Fruit fly (Drosophila melanogaster): ENCODE measurements around the gene CG6999.

The CG6999 gene

DNA sequence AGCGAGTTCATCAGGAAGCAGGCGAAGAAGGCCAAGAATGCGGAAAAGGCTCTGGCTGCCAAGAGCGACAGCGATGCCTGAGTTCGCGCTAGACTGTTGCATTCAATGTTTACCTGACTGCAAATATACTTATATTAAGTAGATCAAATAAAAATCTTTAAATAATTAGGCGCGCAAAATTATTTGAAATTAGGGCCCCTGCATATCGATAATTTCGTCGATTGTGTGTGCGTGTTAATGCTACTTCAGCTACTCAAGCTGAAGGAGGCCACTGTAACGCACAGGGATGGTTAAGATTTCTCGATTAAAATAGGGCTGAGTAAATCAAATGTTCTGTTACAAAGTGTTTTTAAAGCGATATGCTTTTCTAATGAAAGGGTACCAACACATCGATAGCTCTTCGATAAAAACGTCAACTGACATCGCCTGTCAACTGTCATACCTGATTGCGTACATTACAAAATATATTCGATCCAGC lies 1.4 kb upstream of the CG6999 start, which contains the start of gene CG32706 (continued):
- TF ChIP-seq nerfin-2 (GFP tag; IDR thresholded peaks at IDR 0.05; ENCODE audit: partially characterized antibody) (peak; percentile 44; the same call in 1 of the 2 replicates), amos (GFP tag; IDR thresholded peaks at IDR 0.05; ENCODE audit: partially characterized antibody) (peak; percentile 38; the same call in 1 of the 2 replicates), Scr (GFP tag; IDR thresholded peaks at IDR 0.05; ENCODE audit: partially characterized antibody) (peak; percentile 58), hb (GFP tag; IDR thresholded peaks at IDR 0.05; ENCODE audit: partially characterized antibody) (peak; percentile 57; the same call in 2 of the 3 replicates), bbx (GFP tag; IDR thresholded peaks at IDR 0.05; ENCODE audit: partially characterized antibody) (peak; percentile 52; the same call in 1 of the 2 replicates), Opbp (GFP tag; IDR thresholded peaks at IDR 0.05; ENCODE audit: partially characterized antibody) (peak; percentile 54; the same call in 2 of the 3 replicates), unc-4 (GFP tag; IDR thresholded peaks at IDR 0.05; ENCODE audit: partially characterized antibody) (peak; percentile 45; the same call in 1 of the 2 replicates), CG13287 (GFP tag; IDR thresholded peaks at IDR 0.05; ENCODE audit: partially characterized antibody) (peak; percentile 53), CG7963 (GFP tag; IDR thresholded peaks at IDR 0.05; ENCODE audit: partially characterized antibody) (0 out of 3 replicates have a peak, but pooled peaks have one; percentile 43), tna (GFP tag; IDR thresholded peaks at IDR 0.05; ENCODE audit: partially characterized antibody) (peak; percentile 19; the same call in 1 of the 2 replicates)

- TF ChIP-seq usp (GFP tag; optimal IDR thresholded peaks at IDR 0.05) (no peak), Hand (GFP tag; optimal IDR thresholded peaks at IDR 0.05) (peak; percentile 3), da (GFP tag; optimal IDR thresholded peaks at IDR 0.05) (no peak), Tbp (GFP tag; optimal IDR thresholded peaks at IDR 0.05) (no peak), CG17385 (GFP tag; optimal IDR thresholded peaks at IDR 0.05) (no peak), sim (GFP tag; IDR thresholded peaks at IDR 0.05) (no peak), zfh1 (GFP tag; IDR thresholded peaks at IDR 0.05) (no peak), E2f1 (GFP tag; IDR thresholded peaks at IDR 0.05) (no peak), Dek (tag; optimal IDR thresholded peaks at IDR 0.05) (no peak), Adf1 (GFP tag; IDR thresholded peaks at IDR 0.05) (no peak), CG4360 (GFP tag; IDR thresholded peaks at IDR 0.05) (no peak), CG6683 (GFP tag; optimal IDR thresholded peaks at IDR 0.05) (no peak), CG6254 (GFP tag; optimal IDR thresholded peaks at IDR 0.05) (no peak), mld (GFP tag; IDR thresholded peaks at IDR 0.05; ENCODE audit: partially characterized antibody) (0 out of 3 replicates have a peak, but pooled peaks have one; percentile 23), Atf6 (GFP tag; IDR thresholded peaks at IDR 0.05) (no peak), sens-2 (GFP tag; IDR thresholded peaks at IDR 0.05) (no peak), CG8478 (optimal IDR thresholded peaks at IDR 0.05) (no peak), CG12942 (GFP tag; optimal IDR thresholded peaks at IDR 0.05) (no peak), CG15514 (GFP tag; optimal IDR thresholded peaks at IDR 0.05) (peak; percentile 63), Awh (GFP tag; IDR thresholded peaks at IDR 0.05) (no peak), CG6813 (GFP tag; optimal IDR thresholded peaks at IDR 0.05) (no peak), CG14441 (GFP tag; IDR thresholded peaks at IDR 0.05) (no peak), zen (tag; optimal IDR thresholded peaks at IDR 0.05) (peak; percentile 5), sc (optimal IDR thresholded peaks at IDR 0.05) (no peak), sc (GFP tag; optimal IDR thresholded peaks at IDR 0.05) (no peak), CG14860 (GFP tag; IDR thresholded peaks at IDR 0.05; ENCODE audit: partially characterized antibody) (peak; percentile 65; the same call in 2 of the 3 replicates), C15 (GFP tag; IDR thresholded peaks at IDR 0.05) (no peak), Meics (GFP tag; optimal IDR thresholded peaks at IDR 0.05) (no peak), CG13775 (GFP tag; optimal IDR thresholded peaks at IDR 0.05) (no peak), Nf-YB (GFP tag; optimal IDR thresholded peaks at IDR 0.05) (no peak), pita (GFP tag; optimal IDR thresholded peaks at IDR 0.05) (peak; percentile 50), tna (GFP tag; IDR thresholded peaks at IDR 0.05; ENCODE audit: partially characterized antibody) (no peak), CG12071 (GFP tag; optimal IDR thresholded peaks at IDR 0.05) (no peak), Rfx (GFP tag; IDR thresholded peaks at IDR 0.05) (no peak), CG10274 (GFP tag; optimal IDR thresholded peaks at IDR 0.05) (no peak), sisA (GFP tag; IDR thresholded peaks at IDR 0.05) (no peak), sens (GFP tag) (peak; percentile 80)
Observed at dm6 chrX:9089254-9090056, 1.3 kb downstream of the CG6999 start, which contains the start of gene CCT2. Gene CCT2 (plus strand): TSS chrX:9089513.

Data from whole organism, embryonic.